Fruit fly (Drosophila melanogaster): ENCODE data around the gene Drak.

Drak gene

DNA sequence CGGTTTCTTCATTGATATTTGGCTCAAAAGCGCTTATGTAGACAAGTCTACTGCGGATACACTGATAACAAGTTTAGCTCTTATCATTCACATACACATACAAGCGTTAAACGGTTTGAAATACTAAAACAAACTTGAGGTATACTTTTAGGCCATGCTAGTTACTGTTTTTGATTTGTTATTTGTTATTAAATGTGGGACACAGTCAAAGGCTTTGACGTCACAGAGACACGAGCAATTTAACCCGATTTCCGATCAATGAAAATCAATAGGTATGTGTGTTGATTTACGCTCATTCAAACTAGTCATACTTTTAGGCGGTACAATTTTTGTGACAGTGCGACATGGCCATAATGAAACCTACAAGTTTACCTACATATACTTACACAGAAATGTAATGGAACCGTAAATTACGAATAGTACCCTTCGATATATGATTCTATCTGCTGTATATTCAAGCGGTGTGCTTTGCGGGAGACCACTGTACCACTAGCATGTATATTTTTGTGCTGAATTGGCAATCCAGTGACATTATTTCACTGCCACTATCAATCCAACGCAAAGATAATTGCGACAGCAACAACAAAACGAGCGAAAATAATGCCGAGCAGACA lies 46.0 kb upstream of the Drak start (continued):
- peak; percentile 78 for TF ChIP-seq luna (GFP tag; optimal IDR thresholded peaks at IDR 0.05)
- TF ChIP-seq eve (GFP tag; optimal IDR thresholded peaks at IDR 0.05), result no peak
- peak; percentile 57 for TF ChIP-seq ems (GFP tag; optimal IDR thresholded peaks at IDR 0.05)
- 0 out of 2 replicates have a peak, but pooled peaks have one; percentile 32 for TF ChIP-seq CG32767 (GFP tag; IDR thresholded peaks at IDR 0.05)
- peak; percentile 94 for TF ChIP-seq mam (GFP tag; optimal IDR thresholded peaks at IDR 0.05)
- TF ChIP-seq chn (GFP tag; optimal IDR thresholded peaks at IDR 0.05), result peak; percentile 47
- TF ChIP-seq Drgx (GFP tag; IDR thresholded peaks at IDR 0.05), result peak; percentile 87
- peak; percentile 88 for TF ChIP-seq CG7839 (tag; optimal IDR thresholded peaks at IDR 0.05)
- peak; percentile 49; the same call in 1 of the 2 replicates for TF ChIP-seq CkIIα-i1 (GFP tag; IDR thresholded peaks at IDR 0.05)
- peak; percentile 57; the same call in 1 of the 2 replicates for TF ChIP-seq CG10959 (GFP tag; IDR thresholded peaks at IDR 0.05)
- no peak for TF ChIP-seq CG34224 (GFP tag; IDR thresholded peaks at IDR 0.05; ENCODE audit: partially characterized antibody)
- TF ChIP-seq salm (tag; optimal IDR thresholded peaks at IDR 0.05), result no peak
- peak; percentile 23 for TF ChIP-seq btn (GFP tag; optimal IDR thresholded peaks at IDR 0.05)
- TF ChIP-seq vnd (GFP tag; IDR thresholded peaks at IDR 0.05; ENCODE audit: partially characterized antibody), result no peak
- peak; percentile 78 for TF ChIP-seq ci (GFP tag; IDR thresholded peaks at IDR 0.05)
- TF ChIP-seq Gsc (GFP tag; IDR thresholded peaks at IDR 0.05), result peak; percentile 42; the same call in 1 of the 2 replicates
- peak; percentile 34 for TF ChIP-seq CG2712 (tag; optimal IDR thresholded peaks at IDR 0.05)
- TF ChIP-seq Blimp-1 (GFP tag; optimal IDR thresholded peaks at IDR 0.05), result peak; percentile 29
- TF ChIP-seq Ets65A (GFP tag), result peak; percentile 95
- peak; percentile 53 for TF ChIP-seq Antp (GFP tag; optimal IDR thresholded peaks at IDR 0.05)
- no peak for TF ChIP-seq dimm (GFP tag; IDR thresholded peaks at IDR 0.05)
- peak; percentile 80 for TF ChIP-seq bcd (GFP tag; optimal IDR thresholded peaks at IDR 0.05)
- TF ChIP-seq Usf (GFP tag; optimal IDR thresholded peaks at IDR 0.05), result peak; percentile 73
- TF ChIP-seq CG6272 (GFP tag; IDR thresholded peaks at IDR 0.05), result peak; percentile 46; the same call in 1 of the 2 replicates
- peak; percentile 96 for TF ChIP-seq CG12769 (tag; optimal IDR thresholded peaks at IDR 0.05)
- peak; percentile 44 for TF ChIP-seq CG11398 (GFP tag; optimal IDR thresholded peaks at IDR 0.05)
- no peak for TF ChIP-seq CG12236 (GFP tag; optimal IDR thresholded peaks at IDR 0.05)
- TF ChIP-seq Dref (GFP tag; IDR thresholded peaks at IDR 0.05), result no peak
- peak; percentile 86 for TF ChIP-seq CG13894 (tag; optimal IDR thresholded peaks at IDR 0.05)
- peak; percentile 86 for TF ChIP-seq CG11085 (GFP tag; IDR thresholded peaks at IDR 0.05)
- TF ChIP-seq B-H2 (GFP tag; optimal IDR thresholded peaks at IDR 0.05), result peak; percentile 78
- peak; percentile 61; the same call in 1 of the 2 replicates for TF ChIP-seq CG17612 (GFP tag; IDR thresholded peaks at IDR 0.05)
- TF ChIP-seq Camta (GFP tag; optimal IDR thresholded peaks at IDR 0.05), result peak; percentile 50
- peak; percentile 15 for TF ChIP-seq Atf3 (GFP tag; optimal IDR thresholded peaks at IDR 0.05)
- peak; percentile 66 for TF ChIP-seq seq (GFP tag; IDR thresholded peaks at IDR 0.05)
- 0 out of 3 replicates have a peak, but pooled peaks have one; percentile 57 for TF ChIP-seq Optix (GFP tag; IDR thresholded peaks at IDR 0.05)
- TF ChIP-seq CG9215 (GFP tag; IDR thresholded peaks at IDR 0.05), result peak; percentile 86
- TF ChIP-seq HHEX (GFP tag; optimal IDR thresholded peaks at IDR 0.05), result peak; percentile 78
- peak; percentile 6 for TF ChIP-seq CG18764 (GFP tag; optimal IDR thresholded peaks at IDR 0.05)
- TF ChIP-seq gem (tag; optimal IDR thresholded peaks at IDR 0.05), result peak; percentile 79
- peak; percentile 78 for TF ChIP-seq CoRest (tag; optimal IDR thresholded peaks at IDR 0.05)
- no peak for TF ChIP-seq NC2β (GFP tag; optimal IDR thresholded peaks at IDR 0.05)
- TF ChIP-seq CG6683 (GFP tag; optimal IDR thresholded peaks at IDR 0.05), result peak; percentile 54
- peak; percentile 22 for TF ChIP-seq pzg (GFP tag; optimal IDR thresholded peaks at IDR 0.05)
- TF ChIP-seq HmgZ (tag; optimal IDR thresholded peaks at IDR 0.05), result peak; percentile 91
- TF ChIP-seq Spps (tag; optimal IDR thresholded peaks at IDR 0.05), result no peak
- TF ChIP-seq Eip74EF (GFP tag; optimal IDR thresholded peaks at IDR 0.05), result peak in 1 of 2 experiments; percentile 17
- peak; percentile 59 for TF ChIP-seq onecut (GFP tag; IDR thresholded peaks at IDR 0.05)
- TF ChIP-seq CG14860 (GFP tag; IDR thresholded peaks at IDR 0.05; ENCODE audit: partially characterized antibody), result no peak
- TF ChIP-seq Doc3 (GFP tag; IDR thresholded peaks at IDR 0.05; ENCODE audit: partially characterized antibody), result no peak

Measured in whole organism, embryonic.